Fruit fly (Drosophila melanogaster): ENCODE data around the gene CG11436.
A peak's percentile ranks its signal among the peaks of the same experiment; 100 is the strongest.

- TF ChIP-seq CG34406 (GFP tag; optimal IDR thresholded peaks at IDR 0.05) (no peak), Lpt (GFP tag; optimal IDR thresholded peaks at IDR 0.05) (no peak), CG1621 (tag; optimal IDR thresholded peaks at IDR 0.05) (no peak), CG3032 (tag; optimal IDR thresholded peaks at IDR 0.05) (no peak), acj6 (GFP tag; optimal IDR thresholded peaks at IDR 0.05) (no peak), CG15336 (GFP tag; IDR thresholded peaks at IDR 0.05) (no peak), pdm3 (GFP tag; optimal IDR thresholded peaks at IDR 0.05) (no peak), Ets21C (GFP tag; optimal IDR thresholded peaks at IDR 0.05) (no peak), ss (GFP tag; optimal IDR thresholded peaks at IDR 0.05) (no peak), CG16779 (tag; optimal IDR thresholded peaks at IDR 0.05) (no peak), Gug (GFP tag; IDR thresholded peaks at IDR 0.05) (no peak), CG3919 (GFP tag; optimal IDR thresholded peaks at IDR 0.05) (peak; percentile 7), Sox102F (GFP tag; optimal IDR thresholded peaks at IDR 0.05) (no peak)
Measured at dm6 chrX:4573971-4574370, 22.3 kb upstream of the CG11436 start.

All from whole organism, prepupa.